Worm (Caenorhabditis elegans): Measurements from ENCODE around the gene egg-1.
A peak's percentile ranks its signal among the peaks of the same experiment; 100 is the strongest.

egg-1 gene

DNA sequence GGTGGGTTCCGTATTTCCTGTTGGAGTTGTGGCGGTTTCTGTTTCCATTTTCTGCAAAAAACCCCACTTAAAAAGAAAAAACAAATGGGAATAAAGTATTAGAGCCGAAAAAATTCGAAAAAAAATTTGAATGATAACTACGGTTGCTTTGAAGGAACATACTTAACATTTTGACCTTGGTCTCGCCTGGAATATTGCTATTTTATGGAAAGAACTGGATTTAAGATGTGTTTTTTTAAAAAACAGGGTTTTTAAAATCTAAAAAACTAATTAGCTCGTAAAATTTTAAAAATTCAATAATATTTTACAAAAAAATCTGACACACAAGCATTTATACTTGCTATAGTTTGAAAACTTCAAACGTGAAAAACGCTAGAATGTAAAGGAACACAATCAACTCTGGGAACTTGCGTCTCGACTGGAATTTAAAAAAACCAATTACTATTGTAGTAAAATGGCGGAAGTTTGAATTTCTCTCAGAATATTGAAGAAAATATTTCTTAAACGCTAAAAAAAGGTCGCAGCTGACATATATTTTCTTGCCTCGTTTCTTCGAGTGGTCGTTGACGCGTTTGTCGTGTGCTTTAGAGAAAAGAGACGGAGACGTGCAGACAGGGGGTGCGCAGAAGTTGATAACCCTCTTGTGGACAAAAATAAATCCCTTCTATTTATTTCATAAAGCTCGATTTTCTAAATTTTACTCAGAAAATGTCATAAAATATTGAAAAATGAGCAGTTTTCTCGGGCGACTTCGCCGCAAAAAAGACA, 29.8 kb upstream of the egg-1 start, which contains the start of the genes lgg-3 and rgs-5 (continued):
- TF ChIP-seq ekl-4 (GFP tag; IDR thresholded peaks at IDR 0.05) = 0 out of 2 replicates have a peak, but pooled peaks have one; percentile 8
- TF ChIP-seq snpc-1.3 (tag; optimal IDR thresholded peaks at IDR 0.05; ENCODE audit: insufficient read depth) = peak; percentile 3
- peak; percentile 85 for TF ChIP-seq F33H1.4 (GFP tag; IDR thresholded peaks at IDR 0.05)
- peak; percentile 31 for TF ChIP-seq snpc-1.1 (tag; optimal IDR thresholded peaks at IDR 0.05; ENCODE audit: insufficient read depth)
- peak; percentile 14 for TF ChIP-seq dpl-1 (GFP tag; optimal IDR thresholded peaks at IDR 0.05)
- TF ChIP-seq efl-1 (GFP tag; optimal IDR thresholded peaks at IDR 0.05) = peak; percentile 62
- no peak for TF ChIP-seq Y67H2A.10 (GFP tag; conservative IDR thresholded peaks at IDR 0.05)
- TF ChIP-seq K12H6.12 (tag; optimal IDR thresholded peaks at IDR 0.05) = no peak
- no peak for TF ChIP-seq Y53F4B.3 (GFP tag; IDR thresholded peaks at IDR 0.05)
- TF ChIP-seq ceh-58 (GFP tag; IDR thresholded peaks at IDR 0.05) = no peak
- TF ChIP-seq ceh-79 (tag; optimal IDR thresholded peaks at IDR 0.05) = no peak
- peak; percentile 13 for TF ChIP-seq athp-1 (tag; optimal IDR thresholded peaks at IDR 0.05)
- TF ChIP-seq tlf-1 (GFP tag; optimal IDR thresholded peaks at IDR 0.05) = peak; percentile 44
- no peak for TF ChIP-seq F39B2.1 (GFP tag; IDR thresholded peaks at IDR 0.05)
- TF ChIP-seq lin-54 (GFP tag; optimal IDR thresholded peaks at IDR 0.05) = peak; percentile 89
- TF ChIP-seq nfya-2 (GFP tag; IDR thresholded peaks at IDR 0.05) = no peak
- TF ChIP-seq lin-35 (GFP tag; optimal IDR thresholded peaks at IDR 0.05) = peak in 1 of 3 experiments; percentile 30
- peak; percentile 37 for TF ChIP-seq unc-130 (GFP tag; optimal IDR thresholded peaks at IDR 0.05)
- TF ChIP-seq ceh-27 (GFP tag; optimal IDR thresholded peaks at IDR 0.05) = peak; percentile 12
- peak; percentile 58 for TF ChIP-seq D2030.7 (GFP tag; IDR thresholded peaks at IDR 0.05)
- peak; percentile 65 for TF ChIP-seq attf-5 (GFP tag; optimal IDR thresholded peaks at IDR 0.05)
- no peak for TF ChIP-seq aptf-2 (GFP tag; conservative IDR thresholded peaks at IDR 0.05)
- TF ChIP-seq egl-44 (GFP tag; IDR thresholded peaks at IDR 0.05) = no peak
- TF ChIP-seq ztf-28 (GFP tag; IDR thresholded peaks at IDR 0.05) = no peak
- TF ChIP-seq ceh-91 (GFP tag; IDR thresholded peaks at IDR 0.05) = peak; percentile 61
- TF ChIP-seq madf-8 (GFP tag; conservative IDR thresholded peaks at IDR 0.05) = peak; percentile 72
- no peak for TF ChIP-seq rpc-1 (optimal IDR thresholded peaks at IDR 0.05)
- TF ChIP-seq rpc-1 (tag; optimal IDR thresholded peaks at IDR 0.05) = no peak

DNA sequence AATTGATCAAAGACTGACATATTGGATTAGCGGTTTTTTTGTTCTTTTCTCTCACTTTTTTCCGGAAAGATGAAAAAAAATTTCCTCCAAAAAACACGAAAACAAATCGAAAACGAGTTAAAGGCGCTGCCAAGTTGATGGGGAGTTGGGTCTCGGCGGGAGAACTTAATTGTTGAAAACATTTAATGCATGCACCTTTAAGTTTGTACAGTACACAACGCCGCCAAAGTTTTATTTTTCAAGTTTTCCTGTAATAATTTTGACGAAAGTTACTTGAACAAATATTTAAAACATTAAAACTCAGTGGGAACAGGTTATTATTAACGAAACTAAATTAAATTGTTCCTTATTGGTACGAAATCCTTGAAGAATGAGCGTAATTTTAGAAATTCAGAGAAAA, 26.5 kb upstream of the egg-1 start:
- no peak for TF ChIP-seq ztf-28 (GFP tag; IDR thresholded peaks at IDR 0.05)
- peak; percentile 83 for TF ChIP-seq efl-1 (GFP tag; optimal IDR thresholded peaks at IDR 0.05)
- peak; percentile 21 for TF ChIP-seq xnd-1 (tag; optimal IDR thresholded peaks at IDR 0.05)
- TF ChIP-seq hmg-20 (GFP tag; IDR thresholded peaks at IDR 0.05) = no peak
- TF ChIP-seq D2030.7 (GFP tag; IDR thresholded peaks at IDR 0.05) = peak; percentile 41; the same call in 1 of the 2 replicates
- TF ChIP-seq mes-4 (tag; optimal IDR thresholded peaks at IDR 0.05) = no peak
- peak; percentile 80 for TF ChIP-seq lsl-1 (GFP tag; optimal IDR thresholded peaks at IDR 0.05)
- TF ChIP-seq F33H1.4 (GFP tag; IDR thresholded peaks at IDR 0.05) = peak; percentile 79
- peak; percentile 41; the same call in 1 of the 2 replicates for TF ChIP-seq ceh-91 (GFP tag; IDR thresholded peaks at IDR 0.05)
- TF ChIP-seq madf-6 (GFP tag; IDR thresholded peaks at IDR 0.05) = peak; percentile 78
- TF ChIP-seq madf-8 (GFP tag; conservative IDR thresholded peaks at IDR 0.05) = peak; percentile 49

DNA sequence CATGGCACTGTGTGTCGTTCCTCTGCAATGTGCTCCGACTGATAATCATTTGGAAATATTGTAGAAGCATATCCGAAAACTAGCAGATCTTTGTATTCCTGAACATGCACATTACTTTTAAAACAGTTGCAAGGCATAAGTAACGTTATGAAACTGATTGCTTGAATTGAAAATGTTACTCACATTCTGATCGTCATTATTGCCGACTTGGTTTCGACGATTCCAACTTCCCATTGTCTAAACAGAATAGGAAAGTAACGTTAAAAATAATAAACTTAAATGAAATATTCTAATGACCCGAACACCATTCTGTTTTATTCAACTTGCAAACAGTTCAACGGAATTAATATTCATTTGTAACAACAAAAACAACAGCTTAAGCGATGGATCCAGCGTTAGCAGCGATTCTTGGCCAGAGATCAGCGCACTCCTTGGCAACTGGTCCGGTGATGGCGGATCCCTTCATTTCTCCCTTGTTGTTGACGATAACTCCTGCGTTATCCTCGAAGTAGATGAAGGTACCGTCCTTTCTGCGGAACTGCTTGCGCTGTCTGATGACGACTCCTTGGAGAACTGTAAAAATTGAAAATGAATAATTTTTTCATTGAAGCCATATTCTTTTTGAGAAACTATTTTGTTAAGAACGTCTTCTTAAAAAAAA, 22.6 kb upstream of the egg-1 start, which contains the start of gene swp-1:
TSS of gene swp-1 (minus strand) at position 298 of the 661 bp plus-strand sequence.
- TF ChIP-seq snpc-1.1 (tag; optimal IDR thresholded peaks at IDR 0.05; ENCODE audit: insufficient read depth) = peak; percentile 57
- peak; percentile 70 for TF ChIP-seq ekl-4 (GFP tag; IDR thresholded peaks at IDR 0.05)
- peak; percentile 68; the same call in 1 of the 2 replicates for TF ChIP-seq Y53G8AR.9 (GFP tag; conservative IDR thresholded peaks at IDR 0.05)
- TF ChIP-seq cebp-1 (GFP tag; IDR thresholded peaks at IDR 0.05) = no peak
- peak; percentile 27 for TF ChIP-seq cebp-1 (tag; optimal IDR thresholded peaks at IDR 0.05)
- TF ChIP-seq K11D2.4 (GFP tag; IDR thresholded peaks at IDR 0.05) = no peak
- no peak for TF ChIP-seq dpl-1 (GFP tag; optimal IDR thresholded peaks at IDR 0.05)
- peak; percentile 76 for TF ChIP-seq attf-6 (GFP tag; IDR thresholded peaks at IDR 0.05)
- peak; percentile 16; the same call in 1 of the 2 replicates for TF ChIP-seq ceh-100 (GFP tag; IDR thresholded peaks at IDR 0.05)
- TF ChIP-seq hrde-1 (tag; optimal IDR thresholded peaks at IDR 0.05; ENCODE audit: borderline replicate concordance) = peak; percentile 12
- no peak for TF ChIP-seq D2030.7 (GFP tag; IDR thresholded peaks at IDR 0.05)
- 0 out of 2 replicates have a peak, but pooled peaks have one; percentile 24 for TF ChIP-seq egl-44 (GFP tag; IDR thresholded peaks at IDR 0.05)
- peak; percentile 66; the same call in 1 of the 2 replicates for TF ChIP-seq madf-3 (GFP tag; IDR thresholded peaks at IDR 0.05)
- TF ChIP-seq rcor-1 (GFP tag; IDR thresholded peaks at IDR 0.05) = no peak
- no peak for TF ChIP-seq sptf-2 (GFP tag; optimal IDR thresholded peaks at IDR 0.05)
- peak; percentile 65 for TF ChIP-seq lin-54 (GFP tag; optimal IDR thresholded peaks at IDR 0.05)
